Worm (Caenorhabditis elegans) whole organism, L3 larva: ENCODE results near the gene sel-9.

Source experiments
- nfya-1 ChIP-seq: sonication (generic microtip); optimal IDR thresholded peaks from 2 replicates; lab custom pipeline; 2017; ENCODE audit warnings: missing genetic modification characterization, mild to moderate bottlenecking, missing compliant biosample characterization, antibody characterized with exemption, moderate library complexity; ENCODE audit not compliant: insufficient read depth
- unc-62 ChIP-seq: fragments of 150-350 bp; sonication (generic microtip); optimal IDR thresholded peaks from 4 replicates; lab custom pipeline; 2014; ENCODE audit warnings: missing biosample characterization, missing genetic modification reagents, missing genetic modification characterization
- ztf-4 ChIP-seq: fragments of 150-350 bp; optimal IDR thresholded peaks from 2 replicates; lab custom pipeline; 2014; ENCODE audit warnings: missing biosample characterization, missing genetic modification characterization

ce11 chrV:8281646-8282045, 20.7 kb downstream of the sel-9 start:
- TF ChIP-seq unc-62 (GFP tag; lab: Kevin White, UChicago) = no peak
- no peak for TF ChIP-seq nfya-1 (tag; lab: Kevin White, UChicago)
- no peak for TF ChIP-seq ztf-4
